Worm (Caenorhabditis elegans): ENCODE results near the gene fbxb-72.

The fbxb-72 gene

DNA sequence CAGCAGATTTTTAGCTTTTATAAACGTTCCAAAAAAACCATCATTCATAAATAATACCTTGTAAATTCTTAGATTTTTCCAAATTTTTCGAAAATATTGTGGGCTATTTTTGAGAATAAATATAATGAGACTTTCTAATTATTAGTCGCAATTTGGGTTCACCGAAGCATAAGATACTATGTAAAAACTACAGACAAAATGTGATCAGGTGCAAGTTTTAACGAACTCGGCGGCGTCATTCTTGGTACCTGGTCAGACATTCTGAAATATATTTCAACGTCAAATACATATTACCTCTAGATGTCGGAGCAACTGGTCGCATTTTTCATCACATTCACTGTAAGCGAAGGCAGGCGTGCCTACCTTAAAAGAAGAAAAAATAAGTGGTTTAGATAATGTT is 41.7 kb downstream of the fbxb-72 start, which contains the start of gene srx-23:
Gene srx-23, plus strand, starts transcription at position 301 of the 400 bp plus-strand sequence.
- no peak for TF ChIP-seq pqm-1 (tag; optimal IDR thresholded peaks at IDR 0.05)
- no peak for TF ChIP-seq ama-1 (optimal IDR thresholded peaks at IDR 0.05)
- no peak for TF ChIP-seq ets-4 (tag; optimal IDR thresholded peaks at IDR 0.05)
- TF ChIP-seq zip-5 (tag; optimal IDR thresholded peaks at IDR 0.05): no peak
- TF ChIP-seq ceh-22 (tag; optimal IDR thresholded peaks at IDR 0.05): no peak
- no peak for TF ChIP-seq K02D7.2 (tag; optimal IDR thresholded peaks at IDR 0.05)
- no peak for TF ChIP-seq hlh-6 (tag; optimal IDR thresholded peaks at IDR 0.05)
- TF ChIP-seq npax-4 (tag; optimal IDR thresholded peaks at IDR 0.05): no peak
- TF ChIP-seq unc-42 (tag; optimal IDR thresholded peaks at IDR 0.05): no peak
- TF ChIP-seq hlh-8 (tag; optimal IDR thresholded peaks at IDR 0.05): no peak
- TF ChIP-seq ceh-34 (tag; optimal IDR thresholded peaks at IDR 0.05): no peak
- TF ChIP-seq C38D4.7 (GFP tag; optimal IDR thresholded peaks at IDR 0.05): no peak
- TF ChIP-seq ceh-6 (GFP tag; optimal IDR thresholded peaks at IDR 0.05): no peak
- TF ChIP-seq tbx-7 (tag; optimal IDR thresholded peaks at IDR 0.05): no peak
- TF ChIP-seq hlh-13 (GFP tag; optimal IDR thresholded peaks at IDR 0.05): no peak
- no peak for TF ChIP-seq pax-1 (tag; optimal IDR thresholded peaks at IDR 0.05)
- TF ChIP-seq C08G9.2 (tag; optimal IDR thresholded peaks at IDR 0.05): no peak
- TF ChIP-seq hlh-15 (tag; optimal IDR thresholded peaks at IDR 0.05): no peak
- no peak for TF ChIP-seq lin-11 (tag; optimal IDR thresholded peaks at IDR 0.05)
- TF ChIP-seq pha-4 (tag; optimal IDR thresholded peaks at IDR 0.05): no peak

DNA sequence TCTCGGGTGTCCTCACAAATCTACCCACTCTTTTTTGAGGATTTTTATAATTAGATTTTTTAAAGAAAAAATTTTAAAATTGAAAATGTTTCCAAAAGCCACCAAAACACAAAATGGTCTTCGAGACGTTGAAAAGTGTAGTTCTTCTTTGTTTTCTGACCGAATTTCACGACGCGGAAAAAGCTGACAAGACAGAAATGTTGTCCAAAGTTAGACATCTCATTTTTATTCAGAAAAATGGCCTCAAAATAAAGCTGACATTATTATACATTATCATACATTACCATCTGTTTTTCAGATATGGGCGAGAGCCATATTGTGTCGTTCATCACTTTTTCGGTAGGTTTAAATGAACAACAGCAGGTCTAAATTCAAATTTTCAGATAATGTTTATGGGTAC is 44.1 kb downstream of the fbxb-72 start, which contains the start of gene srx-22:
Gene srx-22, plus strand, starts transcription at position 301 of the 400 bp plus-strand sequence.
- no peak for TF ChIP-seq hlh-15 (tag; optimal IDR thresholded peaks at IDR 0.05)
- no peak for TF ChIP-seq fkh-6 (tag; optimal IDR thresholded peaks at IDR 0.05)
- no peak for TF ChIP-seq npax-4 (tag; optimal IDR thresholded peaks at IDR 0.05)
- no peak for TF ChIP-seq ceh-6 (GFP tag; optimal IDR thresholded peaks at IDR 0.05)
- no peak for TF ChIP-seq nhr-11 (tag; optimal IDR thresholded peaks at IDR 0.05)
- no peak for TF ChIP-seq ceh-18 (tag; optimal IDR thresholded peaks at IDR 0.05)

DNA sequence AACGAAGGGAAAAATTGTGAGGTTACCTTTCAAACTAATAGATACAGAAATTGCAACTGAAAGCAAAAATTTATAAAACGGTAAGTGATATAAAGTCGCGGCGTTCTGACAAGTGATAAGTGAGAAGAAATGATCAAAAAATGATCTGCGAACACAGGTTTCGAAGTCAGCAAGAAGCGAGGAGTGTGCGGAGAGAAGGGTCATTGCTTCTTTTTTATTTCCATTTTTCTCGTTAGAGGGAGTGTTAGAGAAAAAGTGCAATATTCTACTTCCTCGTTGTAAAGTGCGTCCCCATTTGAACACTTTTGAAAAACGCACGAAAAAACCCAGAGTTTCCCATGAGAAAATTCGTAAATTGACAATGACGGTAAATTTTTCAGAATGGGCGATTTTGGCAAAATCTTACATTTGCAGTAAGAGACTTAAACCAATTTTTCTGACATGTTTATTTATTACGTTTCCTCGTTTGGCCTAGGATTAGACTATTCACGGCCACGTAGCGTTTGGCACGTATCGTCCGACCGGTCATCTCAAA is 47.1 kb downstream of the fbxb-72 start, which contains the start of the genes fbxa-72 and srx-21:
Gene fbxa-72, minus strand, starts transcription at position 204 of the 535 bp plus-strand sequence.
Gene srx-21, plus strand, starts transcription at position 485 of the 535 bp plus-strand sequence.
- TF ChIP-seq ceh-14 (tag; optimal IDR thresholded peaks at IDR 0.05) (no peak), ref-2 (tag; optimal IDR thresholded peaks at IDR 0.05) (no peak), K02D7.2 (tag; optimal IDR thresholded peaks at IDR 0.05) (no peak), ceh-19 (GFP tag; optimal IDR thresholded peaks at IDR 0.05) (no peak), fkh-6 (tag; optimal IDR thresholded peaks at IDR 0.05) (no peak), unc-55 (GFP tag; optimal IDR thresholded peaks at IDR 0.05) (no peak), ahr-1 (tag; optimal IDR thresholded peaks at IDR 0.05) (no peak), ceh-24 (tag; optimal IDR thresholded peaks at IDR 0.05) (no peak), ama-1 (optimal IDR thresholded peaks at IDR 0.05) (no peak), gmeb-2 (tag; optimal IDR thresholded peaks at IDR 0.05) (no peak), elt-2 (tag; optimal IDR thresholded peaks at IDR 0.05) (no peak), pha-4 (tag; optimal IDR thresholded peaks at IDR 0.05) (no peak), hlh-13 (GFP tag; optimal IDR thresholded peaks at IDR 0.05) (no peak), C38D4.7 (GFP tag; optimal IDR thresholded peaks at IDR 0.05) (no peak), ceh-22 (tag; optimal IDR thresholded peaks at IDR 0.05) (no peak), hlh-6 (tag; optimal IDR thresholded peaks at IDR 0.05) (no peak), ceh-45 (GFP tag; IDR thresholded peaks at IDR 0.05) (no peak), hlh-30 (tag; optimal IDR thresholded peaks at IDR 0.05; ENCODE audit: insufficient read depth) (no peak), lim-6 (tag; optimal IDR thresholded peaks at IDR 0.05) (no peak), elt-4 (tag; optimal IDR thresholded peaks at IDR 0.05) (no peak)

DNA sequence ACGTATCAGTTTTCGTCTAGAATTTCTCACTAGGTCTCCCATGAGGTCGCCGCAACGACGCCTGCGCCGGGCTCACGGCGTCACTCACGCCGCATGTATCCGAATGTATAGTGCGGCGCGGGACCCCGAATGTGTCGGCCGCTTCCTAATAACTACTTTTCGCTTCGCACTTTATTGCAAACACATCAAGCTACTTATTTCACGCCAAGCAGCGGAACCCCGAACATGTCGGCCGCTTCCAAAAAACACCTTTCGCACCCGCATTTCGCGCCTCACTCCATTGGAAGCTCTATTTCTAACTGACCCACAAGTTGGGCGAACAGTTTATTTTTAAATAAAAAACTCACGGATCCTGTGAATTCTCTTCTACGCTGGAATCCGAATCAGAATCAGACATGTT is 47.7 kb downstream of the fbxb-72 start:
- TF ChIP-seq nfya-1 (tag; optimal IDR thresholded peaks at IDR 0.05) (no peak), dve-1 (tag; optimal IDR thresholded peaks at IDR 0.05) (no peak), hlh-15 (tag; optimal IDR thresholded peaks at IDR 0.05) (no peak), F13H6.1 (tag; optimal IDR thresholded peaks at IDR 0.05) (no peak), ceh-31 (tag; optimal IDR thresholded peaks at IDR 0.05) (no peak), sox-4 (tag; optimal IDR thresholded peaks at IDR 0.05) (no peak), ceh-45 (GFP tag; IDR thresholded peaks at IDR 0.05) (no peak), sdc-2 (tag; optimal IDR thresholded peaks at IDR 0.05) (no peak), ceh-48 (tag; optimal IDR thresholded peaks at IDR 0.05) (no peak), ceh-2 (tag; optimal IDR thresholded peaks at IDR 0.05) (no peak), ceh-34 (tag; optimal IDR thresholded peaks at IDR 0.05) (no peak), K09A11.1 (tag; optimal IDR thresholded peaks at IDR 0.05; ENCODE audit: insufficient read depth) (no peak), odd-2 (tag; optimal IDR thresholded peaks at IDR 0.05) (no peak), ceh-22 (tag; optimal IDR thresholded peaks at IDR 0.05) (no peak), ama-1 (optimal IDR thresholded peaks at IDR 0.05) (no peak), ztf-16 (tag; optimal IDR thresholded peaks at IDR 0.05) (no peak), lin-11 (tag; optimal IDR thresholded peaks at IDR 0.05) (no peak), hlh-30 (tag; optimal IDR thresholded peaks at IDR 0.05; ENCODE audit: insufficient read depth) (no peak)

Measured in whole organism, late embryonic.